Fruit fly (Drosophila melanogaster): ENCODE results near the gene hd.

The hd gene

DNA sequence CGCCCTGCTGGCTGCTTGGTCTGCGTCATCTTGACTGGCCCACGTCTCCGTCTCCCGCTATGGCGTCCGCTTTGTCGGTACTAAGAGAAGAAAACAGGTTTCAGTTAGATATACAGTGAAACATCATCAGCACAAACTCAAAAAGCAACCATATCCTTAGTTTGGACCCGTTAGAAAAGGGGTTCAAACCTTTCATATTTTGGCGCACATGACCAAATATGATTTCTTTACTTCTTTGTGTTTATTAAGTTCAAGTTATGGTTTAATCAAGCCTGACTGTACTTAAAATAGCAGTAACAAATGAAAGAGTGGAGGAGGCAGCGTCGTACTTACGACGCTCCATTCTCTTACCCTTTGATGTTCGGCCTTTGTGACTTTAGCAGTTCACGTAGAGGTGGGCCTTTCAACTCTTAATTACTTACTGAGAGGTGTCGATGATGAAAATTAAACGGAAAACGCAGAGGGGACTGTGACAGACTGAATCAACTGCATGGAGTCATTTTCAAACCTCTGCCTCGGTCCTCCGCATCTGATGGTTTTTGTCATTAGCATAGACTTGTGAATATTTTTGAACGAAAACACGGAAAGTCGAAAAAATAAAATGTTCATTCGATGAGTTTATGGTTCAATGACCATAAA, 13.0 kb downstream of the hd start (continued):
- TF ChIP-seq eg (GFP tag; IDR thresholded peaks at IDR 0.05): peak; percentile 95
- peak; percentile 95 for TF ChIP-seq CG8119 (GFP tag; IDR thresholded peaks at IDR 0.05)
- peak; percentile 78 for TF ChIP-seq Sox15 (GFP tag; optimal IDR thresholded peaks at IDR 0.05)
- peak; percentile 56 for TF ChIP-seq Hr38 (GFP tag; optimal IDR thresholded peaks at IDR 0.05)
- peak; percentile 94 for TF ChIP-seq esn (GFP tag; optimal IDR thresholded peaks at IDR 0.05)
- TF ChIP-seq Hr4 (GFP tag; optimal IDR thresholded peaks at IDR 0.05): peak; percentile 96
- peak; percentile 42 for TF ChIP-seq fkh (GFP tag; optimal IDR thresholded peaks at IDR 0.05)
- TF ChIP-seq pdm3 (GFP tag; optimal IDR thresholded peaks at IDR 0.05): peak; percentile 91
- peak; percentile 95 for TF ChIP-seq Sox14 (GFP tag; optimal IDR thresholded peaks at IDR 0.05)
- TF ChIP-seq Hr39 (GFP tag; optimal IDR thresholded peaks at IDR 0.05): peak; percentile 94
- TF ChIP-seq CG1621 (tag; optimal IDR thresholded peaks at IDR 0.05): peak; percentile 86
- TF ChIP-seq dsx (GFP tag; optimal IDR thresholded peaks at IDR 0.05; ENCODE audit: poor library complexity, severe bottlenecking): peak; percentile 89
- peak; percentile 83 for TF ChIP-seq CG11902 (GFP tag; optimal IDR thresholded peaks at IDR 0.05)
- peak; percentile 92 for TF ChIP-seq OdsH (GFP tag; optimal IDR thresholded peaks at IDR 0.05)
- TF ChIP-seq Met (GFP tag; optimal IDR thresholded peaks at IDR 0.05): peak; percentile 93
- peak; percentile 92 for TF ChIP-seq CG10631 (GFP tag; optimal IDR thresholded peaks at IDR 0.05)
- peak; percentile 93 for TF ChIP-seq Eip75B (GFP tag; optimal IDR thresholded peaks at IDR 0.05)
- TF ChIP-seq CG3919 (GFP tag; optimal IDR thresholded peaks at IDR 0.05): peak; percentile 96
- peak; percentile 84 for TF ChIP-seq CG3032 (tag; optimal IDR thresholded peaks at IDR 0.05)
- peak; percentile 86 for TF ChIP-seq CG11294 (GFP tag; IDR thresholded peaks at IDR 0.05)
- TF ChIP-seq CG10669 (GFP tag; optimal IDR thresholded peaks at IDR 0.05): peak; percentile 90
- TF ChIP-seq ss (GFP tag; optimal IDR thresholded peaks at IDR 0.05): peak; percentile 84
- peak; percentile 84 for TF ChIP-seq CG11762 (GFP tag; optimal IDR thresholded peaks at IDR 0.05; ENCODE audit: insufficient read depth)
- peak; percentile 97 for TF ChIP-seq Eip78C (GFP tag)
- TF ChIP-seq CG6163 (GFP tag; IDR thresholded peaks at IDR 0.05): peak; percentile 97
- TF ChIP-seq salr (GFP tag; optimal IDR thresholded peaks at IDR 0.05): peak; percentile 85 to 91
- peak; percentile 93 for TF ChIP-seq cyc (GFP tag; optimal IDR thresholded peaks at IDR 0.05)
- TF ChIP-seq Smox (GFP tag; optimal IDR thresholded peaks at IDR 0.05): peak; percentile 88
- peak; percentile 95 for TF ChIP-seq CG15336 (GFP tag; IDR thresholded peaks at IDR 0.05)
- peak; percentile 92 for TF ChIP-seq topi (GFP tag; optimal IDR thresholded peaks at IDR 0.05)
- peak; percentile 80 for TF ChIP-seq CG8319 (GFP tag; optimal IDR thresholded peaks at IDR 0.05)
- peak; percentile 91 for TF ChIP-seq CG7368 (GFP tag; optimal IDR thresholded peaks at IDR 0.05)
- TF ChIP-seq acj6 (GFP tag; optimal IDR thresholded peaks at IDR 0.05): peak; percentile 92
- TF ChIP-seq CG4318 (GFP tag; optimal IDR thresholded peaks at IDR 0.05): peak; percentile 86
- TF ChIP-seq svp (GFP tag): peak; percentile 92

DNA sequence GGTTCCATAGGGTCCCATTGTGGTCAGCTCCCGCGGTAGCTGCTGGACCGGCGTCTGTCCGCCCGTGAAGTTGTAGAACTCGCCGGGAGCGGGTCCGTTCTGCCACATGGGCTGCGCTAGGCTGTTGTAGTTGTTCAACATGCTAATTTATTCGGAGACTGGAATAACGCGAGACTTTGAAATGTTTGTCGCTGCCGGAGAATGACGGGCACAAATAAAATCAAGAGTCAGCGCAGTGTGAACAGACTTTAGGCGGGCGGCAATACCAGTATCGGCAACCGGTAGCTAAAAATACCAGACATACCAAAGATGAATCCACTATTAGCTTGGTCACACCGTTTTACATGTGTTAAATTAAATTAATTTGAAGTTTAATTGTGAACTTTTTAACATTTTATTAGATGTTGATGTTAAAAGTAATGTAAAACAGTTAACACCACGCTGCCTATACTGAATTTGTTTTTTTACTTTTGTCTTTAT, 16.8 kb downstream of the hd start, which contains the start of gene Prosbeta7:
TSS of gene Prosbeta7 (minus strand) at position 430 of the 480 bp plus-strand sequence.
- TF ChIP-seq Sox102F (GFP tag; optimal IDR thresholded peaks at IDR 0.05): no peak
- TF ChIP-seq CG11902 (GFP tag; optimal IDR thresholded peaks at IDR 0.05): no peak
- no peak for TF ChIP-seq CG3919 (GFP tag; optimal IDR thresholded peaks at IDR 0.05)
- TF ChIP-seq CG6808 (GFP tag; optimal IDR thresholded peaks at IDR 0.05): no peak
- peak; percentile 45 for TF ChIP-seq CG1621 (tag; optimal IDR thresholded peaks at IDR 0.05)
- 0 out of 3 replicates have a peak, but pooled peaks have one; percentile 6 for TF ChIP-seq CG6163 (GFP tag; IDR thresholded peaks at IDR 0.05)
- TF ChIP-seq Sox14 (GFP tag; optimal IDR thresholded peaks at IDR 0.05): peak; percentile 27
- no peak for TF ChIP-seq fkh (GFP tag; optimal IDR thresholded peaks at IDR 0.05)
- TF ChIP-seq Eip78C (GFP tag): peak; percentile 27
- TF ChIP-seq dac (GFP tag; optimal IDR thresholded peaks at IDR 0.05): no peak
- TF ChIP-seq Ets96B (tag; optimal IDR thresholded peaks at IDR 0.05): no peak
- no peak for TF ChIP-seq Hr4 (GFP tag; optimal IDR thresholded peaks at IDR 0.05)
- peak; percentile 55 for TF ChIP-seq CG6854 (GFP tag; optimal IDR thresholded peaks at IDR 0.05)
